Fruit fly (Drosophila melanogaster) whole organism, embryonic: ENCODE measurements around the gene CG4270.

Source experiments
- CG17186 ChIP-seq: fragments of 200-800 bp; sonication (Bioruptor generic); optimal IDR thresholded peaks from 3 replicates; lab custom pipeline; 2017; ENCODE audit warnings: missing biosample characterization, missing genetic modification reagents, missing genetic modification characterization
- Hr3 ChIP-seq: fragments of 200-800 bp; sonication (Bioruptor generic); optimal IDR thresholded peaks from 3 replicates; lab custom pipeline; 2016; ENCODE audit warnings: missing biosample characterization, missing genetic modification characterization

DNA sequence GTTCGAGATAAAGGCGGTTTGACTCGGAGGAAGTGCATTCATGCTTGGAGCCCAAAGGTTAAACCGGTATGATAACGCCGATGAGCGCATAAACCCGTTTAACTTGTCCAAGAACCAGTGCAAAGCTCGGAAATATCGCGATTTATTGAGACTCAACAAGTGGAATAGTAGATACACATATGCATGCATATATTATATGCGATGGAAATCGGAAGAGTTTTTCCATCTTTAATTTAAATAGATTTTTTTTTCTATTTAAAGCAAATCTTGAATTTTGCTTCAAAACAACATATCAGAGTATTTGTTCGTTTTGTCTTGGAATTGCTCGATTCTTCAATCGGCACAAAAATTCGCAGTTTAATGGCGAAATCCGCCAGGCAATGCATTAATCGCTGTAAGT, 40.9 kb upstream of the CG4270 start:
- TF ChIP-seq Hr3 (no peak), CG17186 (GFP tag; lab: Kevin White, UChicago) (no peak)
